Fruit fly (Drosophila melanogaster): ENCODE measurements around the gene CG1737.

Gene CG1737

DNA sequence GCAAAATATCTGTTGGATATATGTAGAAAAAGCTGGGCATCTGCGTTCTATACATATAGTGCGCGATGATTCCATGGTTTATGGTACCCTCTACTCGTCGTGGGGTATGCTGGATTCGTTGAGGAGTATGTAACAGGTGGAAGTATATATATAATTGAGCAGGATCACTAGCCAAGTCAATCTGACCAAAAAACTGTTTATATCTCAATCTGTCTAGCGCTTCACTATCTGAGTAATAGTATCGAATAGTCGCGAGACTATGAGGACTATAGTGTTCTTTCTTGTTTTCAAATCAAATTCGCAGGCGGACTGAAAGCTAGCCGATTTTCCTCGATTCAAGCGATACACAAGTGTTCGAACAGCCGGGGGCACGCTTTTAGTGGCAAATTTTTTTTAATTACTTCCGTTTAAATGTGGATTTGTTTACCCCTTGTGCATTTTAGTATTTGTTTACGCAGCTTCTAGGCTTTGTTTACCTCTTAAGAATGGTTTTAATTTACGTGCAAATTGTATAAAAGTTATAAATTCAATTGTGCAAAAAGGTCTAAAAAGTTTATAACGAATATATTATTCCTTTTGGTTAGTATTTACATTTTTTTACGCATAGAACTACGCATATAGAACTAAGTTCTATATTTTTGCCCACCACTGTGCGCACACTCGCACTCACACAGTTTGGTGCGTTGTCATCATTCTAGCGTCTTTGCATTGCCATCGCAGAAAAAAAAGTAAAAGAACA, 40.4 kb downstream of the CG1737 start (continued):
- TF ChIP-seq vvl (GFP tag; IDR thresholded peaks at IDR 0.05) (peak; percentile 92), H2.0 (GFP tag; IDR thresholded peaks at IDR 0.05) (peak; percentile 86), sd (tag; optimal IDR thresholded peaks at IDR 0.05) (peak; percentile 43), ttk (GFP tag; IDR thresholded peaks at IDR 0.05) (peak; percentile 82), CG31224 (GFP tag; IDR thresholded peaks at IDR 0.05) (peak; percentile 75), D19B (GFP tag; optimal IDR thresholded peaks at IDR 0.05) (peak; percentile 90), CG31441 (GFP tag; IDR thresholded peaks at IDR 0.05) (peak; percentile 77), sima (GFP tag; optimal IDR thresholded peaks at IDR 0.05) (no peak), sens (GFP tag) (peak; percentile 95), fd3F (GFP tag; optimal IDR thresholded peaks at IDR 0.05) (peak; percentile 60), CG32772 (GFP tag; IDR thresholded peaks at IDR 0.05) (peak; percentile 85), CG10543 (GFP tag; optimal IDR thresholded peaks at IDR 0.05) (peak; percentile 26), CG42726 (GFP tag; IDR thresholded peaks at IDR 0.05; ENCODE audit: partially characterized antibody) (no peak), CG4820 (GFP tag; optimal IDR thresholded peaks at IDR 0.05) (peak; percentile 64), Ravus (GFP tag; IDR thresholded peaks at IDR 0.05) (peak; percentile 46), CG7556 (GFP tag; optimal IDR thresholded peaks at IDR 0.05) (peak; percentile 74), tx (GFP tag; optimal IDR thresholded peaks at IDR 0.05) (peak; percentile 63), NfI (GFP tag; optimal IDR thresholded peaks at IDR 0.05) (peak; percentile 78), usp (GFP tag; optimal IDR thresholded peaks at IDR 0.05) (no peak), Adf1 (GFP tag; IDR thresholded peaks at IDR 0.05) (peak; percentile 56; the same call in 1 of the 2 replicates), tin (GFP tag; optimal IDR thresholded peaks at IDR 0.05) (peak; percentile 49), zen (tag; optimal IDR thresholded peaks at IDR 0.05) (peak; percentile 56), Dip2 (GFP tag; IDR thresholded peaks at IDR 0.05) (no peak), run (tag; optimal IDR thresholded peaks at IDR 0.05) (peak; percentile 39), Opbp (GFP tag; IDR thresholded peaks at IDR 0.05; ENCODE audit: partially characterized antibody) (no peak), gce (GFP tag; IDR thresholded peaks at IDR 0.05) (peak; percentile 65; the same call in 2 of the 3 replicates), HLHmδ (GFP tag; optimal IDR thresholded peaks at IDR 0.05) (no peak), ssp (GFP tag; IDR thresholded peaks at IDR 0.05) (peak; percentile 70), Myb (GFP tag; optimal IDR thresholded peaks at IDR 0.05) (peak; percentile 64), Sry-β (GFP tag; optimal IDR thresholded peaks at IDR 0.05) (no peak), NC2β (GFP tag; optimal IDR thresholded peaks at IDR 0.05) (peak; percentile 72), CG34376 (GFP tag; optimal IDR thresholded peaks at IDR 0.05) (peak; percentile 31), mam (GFP tag; optimal IDR thresholded peaks at IDR 0.05) (peak; percentile 87), jigr1 (GFP tag; IDR thresholded peaks at IDR 0.05) (0 out of 3 replicates have a peak, but pooled peaks have one; percentile 18), CG18599 (GFP tag; optimal IDR thresholded peaks at IDR 0.05) (peak; percentile 84), CG11085 (GFP tag; IDR thresholded peaks at IDR 0.05) (peak; percentile 70), fru (optimal IDR thresholded peaks at IDR 0.05) (no peak), CG14441 (GFP tag; IDR thresholded peaks at IDR 0.05) (peak; percentile 89), CG7963 (GFP tag; IDR thresholded peaks at IDR 0.05; ENCODE audit: partially characterized antibody) (no peak), CG3838 (GFP tag; optimal IDR thresholded peaks at IDR 0.05) (peak; percentile 60), al (GFP tag; IDR thresholded peaks at IDR 0.05) (peak; percentile 85), CG13287 (GFP tag; IDR thresholded peaks at IDR 0.05; ENCODE audit: partially characterized antibody) (no peak), Awh (GFP tag; IDR thresholded peaks at IDR 0.05) (peak; percentile 83), CG12659 (GFP tag; optimal IDR thresholded peaks at IDR 0.05) (peak; percentile 81), MESR4 (GFP tag; optimal IDR thresholded peaks at IDR 0.05) (no peak), Scr (GFP tag; IDR thresholded peaks at IDR 0.05; ENCODE audit: partially characterized antibody) (no peak), CG30020 (tag; optimal IDR thresholded peaks at IDR 0.05) (no peak), eve (GFP tag; optimal IDR thresholded peaks at IDR 0.05) (peak in 1 of 2 experiments; percentile 88), Aef1 (GFP tag; IDR thresholded peaks at IDR 0.05) (peak; percentile 88), CG18764 (GFP tag; optimal IDR thresholded peaks at IDR 0.05) (peak; percentile 57)
